Worm (Caenorhabditis elegans): ENCODE results near the gene nhr-187.

Gene nhr-187

ce11 chrV:3862851-3863250 lies at the start of gene nhr-187:
Gene nhr-187, minus strand, starts transcription at chrV:3862951.
- TF ChIP-seq ama-1 (optimal IDR thresholded peaks at IDR 0.05) (no peak), zip-5 (tag; optimal IDR thresholded peaks at IDR 0.05) (no peak), sox-2 (GFP tag; IDR thresholded peaks at IDR 0.05) (no peak), pha-2 (tag; optimal IDR thresholded peaks at IDR 0.05) (no peak), sdc-2 (tag; optimal IDR thresholded peaks at IDR 0.05) (no peak), ceh-48 (tag; optimal IDR thresholded peaks at IDR 0.05) (no peak), pag-3 (tag; optimal IDR thresholded peaks at IDR 0.05; ENCODE audit: borderline replicate concordance) (no peak), hlh-6 (tag; optimal IDR thresholded peaks at IDR 0.05) (no peak), dve-1 (tag; optimal IDR thresholded peaks at IDR 0.05) (no peak), tbx-7 (tag; optimal IDR thresholded peaks at IDR 0.05) (no peak), sox-4 (tag; optimal IDR thresholded peaks at IDR 0.05) (no peak), pha-4 (tag; optimal IDR thresholded peaks at IDR 0.05) (no peak), C08G9.2 (tag; optimal IDR thresholded peaks at IDR 0.05) (no peak), unc-86 (tag; optimal IDR thresholded peaks at IDR 0.05) (no peak), gmeb-2 (tag; optimal IDR thresholded peaks at IDR 0.05) (no peak)

ce11 chrV:3912472-3912871 lies 49.7 kb upstream of the nhr-187 start, which contains the start of gene srx-68:
Gene srx-68, plus strand, starts transcription at chrV:3912772.
- TF ChIP-seq madf-2 (tag; optimal IDR thresholded peaks at IDR 0.05): no peak

ce11 chrV:3905841-3906240 lies 43.1 kb upstream of the nhr-187 start, which contains the start of gene nhr-156:
Gene nhr-156, plus strand, starts transcription at chrV:3906106.
- TF ChIP-seq T23F11.4 (GFP tag; optimal IDR thresholded peaks at IDR 0.05) (no peak), hlh-30 (tag; optimal IDR thresholded peaks at IDR 0.05; ENCODE audit: insufficient read depth) (no peak), fax-1 (tag; optimal IDR thresholded peaks at IDR 0.05) (no peak), tbx-2 (tag; optimal IDR thresholded peaks at IDR 0.05) (no peak), ama-1 (optimal IDR thresholded peaks at IDR 0.05) (no peak), hlh-6 (tag; optimal IDR thresholded peaks at IDR 0.05) (no peak), rnt-1 (tag; optimal IDR thresholded peaks at IDR 0.05) (no peak), hlh-13 (GFP tag; optimal IDR thresholded peaks at IDR 0.05) (no peak), eyg-1 (tag; optimal IDR thresholded peaks at IDR 0.05) (no peak), pax-1 (tag; optimal IDR thresholded peaks at IDR 0.05) (no peak), ceh-9 (tag; optimal IDR thresholded peaks at IDR 0.05) (no peak), pag-3 (tag; optimal IDR thresholded peaks at IDR 0.05; ENCODE audit: borderline replicate concordance) (no peak), dmd-4 (tag; optimal IDR thresholded peaks at IDR 0.05; ENCODE audit: borderline replicate concordance) (no peak), fkh-6 (tag; optimal IDR thresholded peaks at IDR 0.05) (no peak), C08G9.2 (tag; optimal IDR thresholded peaks at IDR 0.05) (no peak), ztf-16 (tag; optimal IDR thresholded peaks at IDR 0.05) (no peak), nhr-232 (tag; optimal IDR thresholded peaks at IDR 0.05) (no peak)

ce11 chrV:3903424-3903823 lies 40.7 kb upstream of the nhr-187 start:
- TF ChIP-seq tbx-2 (tag; optimal IDR thresholded peaks at IDR 0.05) (no peak), rnt-1 (tag; optimal IDR thresholded peaks at IDR 0.05) (no peak), ceh-9 (tag; optimal IDR thresholded peaks at IDR 0.05) (no peak), C38D4.7 (GFP tag; optimal IDR thresholded peaks at IDR 0.05) (no peak), ahr-1 (tag; optimal IDR thresholded peaks at IDR 0.05) (no peak), unc-3 (GFP tag; conservative IDR thresholded peaks at IDR 0.05) (no peak), unc-3 (tag; optimal IDR thresholded peaks at IDR 0.05) (no peak), zip-5 (tag; optimal IDR thresholded peaks at IDR 0.05) (no peak), gmeb-2 (tag; optimal IDR thresholded peaks at IDR 0.05) (no peak), lim-6 (tag; optimal IDR thresholded peaks at IDR 0.05) (no peak), ceh-18 (tag; optimal IDR thresholded peaks at IDR 0.05) (no peak), fkh-6 (tag; optimal IDR thresholded peaks at IDR 0.05) (no peak), ceh-22 (tag; optimal IDR thresholded peaks at IDR 0.05) (no peak), T23F11.4 (GFP tag; optimal IDR thresholded peaks at IDR 0.05) (no peak), unc-42 (tag; optimal IDR thresholded peaks at IDR 0.05) (no peak), nhr-232 (tag; optimal IDR thresholded peaks at IDR 0.05) (no peak), sox-4 (tag; optimal IDR thresholded peaks at IDR 0.05) (no peak), hlh-8 (tag; optimal IDR thresholded peaks at IDR 0.05) (no peak), ceh-6 (GFP tag; optimal IDR thresholded peaks at IDR 0.05) (no peak), nfya-1 (tag; optimal IDR thresholded peaks at IDR 0.05) (no peak)
